Worm (Caenorhabditis elegans) whole organism, early embryonic: ENCODE measurements around the gene col-140.

Experiments used
- ama-1 ChIP-seq: fragments of 150-350 bp; optimal IDR thresholded peaks from 2 replicates; lab custom pipeline; 2014
- ceh-13 ChIP-seq: fragments of 200-800 bp; sonication (Bioruptor generic); optimal IDR thresholded peaks from 2 replicates; lab custom pipeline; 2018; ENCODE audit warnings: mild to moderate bottlenecking, missing genetic modification characterization, missing compliant biosample characterization
- flt-1 ChIP-seq: fragments of 200-800 bp; sonication (Bioruptor generic); IDR thresholded peaks from 2 replicates; pipeline ENCODE4 v1.3.6; 2022; ENCODE audit warnings: missing genetic modification characterization, missing compliant biosample characterization
- hnd-1 ChIP-seq: sonication (generic microtip); optimal IDR thresholded peaks from 2 replicates; lab custom pipeline; 2016; ENCODE audit warnings: missing genetic modification characterization, missing compliant biosample characterization
- tbx-37 ChIP-seq: fragments of 200-800 bp; sonication (Bioruptor generic); conservative IDR thresholded peaks from 2 replicates; pipeline ENCODE4 v1.3.6; 2022; ENCODE audit warnings: missing genetic modification reagents, missing genetic modification characterization, missing compliant biosample characterization
- tra-4 ChIP-seq: sonication (generic microtip); optimal IDR thresholded peaks from 2 replicates; lab custom pipeline; 2017; ENCODE audit warnings: missing genetic modification characterization, missing compliant biosample characterization

DNA sequence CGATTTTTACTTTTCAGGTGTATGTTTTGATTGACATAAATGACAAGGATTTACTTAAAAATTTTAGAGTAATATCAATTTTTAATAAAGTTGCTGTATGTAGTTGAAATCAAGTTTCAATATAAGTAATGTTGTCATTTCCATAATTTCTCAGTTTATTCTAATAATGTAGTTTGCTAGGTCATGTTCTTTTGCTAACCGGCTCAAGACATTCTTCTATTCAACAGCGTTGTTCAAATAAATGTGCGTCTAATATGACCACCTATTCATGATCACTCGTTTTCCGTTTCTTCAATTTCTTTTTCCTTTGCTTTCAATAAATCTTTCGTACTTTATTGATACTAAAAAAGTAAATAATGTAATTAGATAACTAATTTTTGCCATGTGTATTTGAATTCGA lies 43.4 kb upstream of the col-140 start, which contains the start of gene C02G6.3:
- TF ChIP-seq tra-4 (tag; lab: Kevin White, UChicago) (no peak), ceh-13 (GFP tag; lab: Kevin White, UChicago) (no peak), flt-1 (GFP tag; lab: Robert Waterston, UW) (no peak), ama-1 (lab: Kevin White, UChicago) (no peak), tbx-37 (GFP tag; lab: Robert Waterston, UW) (no peak), hnd-1 (no peak)
